Fruit fly (Drosophila melanogaster) whole organism, wandering third instar larva: ENCODE measurements around the gene IntS12.

Source experiments
- Abd-B ChIP-seq: fragments of >200 bp; optimal IDR thresholded peaks from 2 replicates; lab custom pipeline; 2017; ENCODE audit warnings: missing biosample characterization, missing genetic modification characterization
- CG32264 ChIP-seq: fragments of 200-800 bp; sonication (Bioruptor generic); optimal IDR thresholded peaks from 2 replicates; lab custom pipeline; 2016; ENCODE audit warnings: missing biosample characterization, missing genetic modification characterization
- CG9705 ChIP-seq: fragments of 200-800 bp; sonication (Bioruptor generic); optimal IDR thresholded peaks from 2 replicates; lab custom pipeline; 2018; ENCODE audit warnings: missing biosample characterization, mild to moderate bottlenecking, missing genetic modification characterization
- CrebA ChIP-seq: fragments of 200-800 bp; sonication (Bioruptor generic); optimal IDR thresholded peaks from 2 replicates; lab custom pipeline; 2016; ENCODE audit warnings: missing biosample characterization, mild to moderate bottlenecking, missing genetic modification characterization, borderline replicate concordance
- Dfd ChIP-seq: fragments of >200 bp; optimal IDR thresholded peaks from 2 replicates; lab custom pipeline; 2017; ENCODE audit warnings: missing biosample characterization, missing genetic modification characterization
- Dif ChIP-seq: fragments of 200-275, 200-300 bp; sonication (Bioruptor generic); optimal IDR thresholded peaks from 2 replicates; lab custom pipeline; 2018; ENCODE audit warnings: missing biosample characterization, missing genetic modification characterization; ENCODE audit not compliant: partially characterized antibody
- GATAd ChIP-seq: sonication (Bioruptor generic); optimal IDR thresholded peaks from 2 replicates; lab custom pipeline; 2016; ENCODE audit warnings: missing biosample characterization, missing genetic modification characterization
- HLH106 ChIP-seq: fragments of 200-800 bp; optimal IDR thresholded peaks from 3 replicates; lab custom pipeline; 2019; ENCODE audit warnings: missing biosample characterization, mild to moderate bottlenecking, missing genetic modification characterization, moderate library complexity
- Hnf4 ChIP-seq: fragments of 200-800 bp; sonication (Bioruptor generic); optimal IDR thresholded peaks from 2 replicates; lab custom pipeline; 2016; ENCODE audit warnings: missing biosample characterization, mild to moderate bottlenecking, missing genetic modification characterization
- Hr78 ChIP-seq: fragments of >200 bp; optimal IDR thresholded peaks from 2 replicates; lab custom pipeline; 2017; ENCODE audit warnings: missing biosample characterization, missing genetic modification characterization
- Hr83 ChIP-seq: fragments of 200-300 bp; sonication (Bioruptor generic); optimal IDR thresholded peaks from 2 replicates; lab custom pipeline; 2016; ENCODE audit warnings: missing biosample characterization, mild to moderate bottlenecking, missing genetic modification characterization, moderate library complexity; ENCODE audit not compliant: poor library complexity, severe bottlenecking
- Jra ChIP-seq: sonication (Bioruptor generic); optimal IDR thresholded peaks from 2 replicates; lab custom pipeline; 2016; ENCODE audit warnings: missing biosample characterization, missing genetic modification characterization
- Mio ChIP-seq: sonication (Bioruptor generic); optimal IDR thresholded peaks from 2 replicates; lab custom pipeline; 2016; ENCODE audit warnings: missing biosample characterization, missing genetic modification characterization
- Myc ChIP-seq: fragments of >200 bp; optimal IDR thresholded peaks from 2 replicates; lab custom pipeline; 2017
- N ChIP-seq: fragments of >200 bp; optimal IDR thresholded peaks from 2 replicates; lab custom pipeline; 2018; ENCODE audit warnings: missing biosample characterization, missing external identifiers, missing genetic modification characterization
- OdsH ChIP-seq: fragments of 200-800 bp; sonication (Bioruptor generic); optimal IDR thresholded peaks from 2 replicates; lab custom pipeline; 2016; ENCODE audit warnings: missing biosample characterization, mild to moderate bottlenecking, missing genetic modification characterization
- Rel ChIP-seq, 2 experiments: fragments of 200-800 bp; sonication (Bioruptor generic) in 1 of 2; optimal IDR thresholded peaks; 2 replicates in 1 of 2; 3 replicates in 1 of 2; lab custom pipeline; 2016 to 2019; ENCODE audit warnings: mild to moderate bottlenecking in 2 of 2, missing biosample characterization in 2 of 2, missing genetic modification characterization in 2 of 2, moderate library complexity in 1 of 2
- Sp1 ChIP-seq: fragments of 200-800 bp; sonication (Bioruptor generic); optimal IDR thresholded peaks from 3 replicates; lab custom pipeline; 2019; ENCODE audit warnings: missing biosample characterization, mild to moderate bottlenecking, missing genetic modification characterization, moderate library complexity
- Vsx2 ChIP-seq: fragments of 200-300, 225-300 bp; sonication (Bioruptor generic); optimal IDR thresholded peaks from 2 replicates; lab custom pipeline; 2018; ENCODE audit warnings: missing biosample characterization, missing genetic modification characterization; ENCODE audit not compliant: partially characterized antibody
- br ChIP-seq: fragments of 200-800 bp; sonication (Bioruptor generic); optimal IDR thresholded peaks from 2 replicates; lab custom pipeline; 2016; ENCODE audit warnings: missing biosample characterization, missing genetic modification characterization
- brk ChIP-seq: fragments of 200-800 bp; sonication (Bioruptor generic); optimal IDR thresholded peaks from 2 replicates; lab custom pipeline; 2016; ENCODE audit warnings: missing biosample characterization, mild to moderate bottlenecking, missing genetic modification characterization
- dl ChIP-seq, 2 experiments: fragments of 175-275, 200-275 bp in 1 of 2; fragments of 200-275 bp in 1 of 2; sonication (Bioruptor generic); optimal IDR thresholded peaks; lab custom pipeline; 2018; ENCODE audit warnings: mild to moderate bottlenecking in 2 of 2, missing biosample characterization in 2 of 2, missing genetic modification characterization in 2 of 2, moderate library complexity in 2 of 2; ENCODE audit not compliant: partially characterized antibody in 2 of 2, insufficient read depth in 1 of 2
- dmrt93B ChIP-seq: fragments of 200-800 bp; sonication (Bioruptor generic); optimal IDR thresholded peaks from 2 replicates; lab custom pipeline; 2018; ENCODE audit warnings: missing biosample characterization, mild to moderate bottlenecking, missing genetic modification characterization
- dsf ChIP-seq: sonication (Bioruptor generic); optimal IDR thresholded peaks from 2 replicates; lab custom pipeline; 2016; ENCODE audit warnings: missing biosample characterization, missing genetic modification characterization, borderline replicate concordance
- ey ChIP-seq: fragments of 200-800 bp; sonication (Bioruptor generic); optimal IDR thresholded peaks from 2 replicates; lab custom pipeline; 2016; ENCODE audit warnings: missing biosample characterization, missing genetic modification characterization
- foxo ChIP-seq, 2 experiments: fragments of 200-800 bp; sonication (Bioruptor generic); optimal IDR thresholded peaks; 2 replicates in 1 of 2; 3 replicates in 1 of 2; lab custom pipeline; 2016 to 2017; ENCODE audit warnings: missing biosample characterization in 2 of 2, missing genetic modification characterization in 2 of 2
- fru ChIP-seq: fragments of 200-800 bp; sonication (Bioruptor generic); optimal IDR thresholded peaks from 3 replicates; lab custom pipeline; 2016; ENCODE audit warnings: missing biosample characterization, mild to moderate bottlenecking, missing genetic modification characterization
- h ChIP-seq: fragments of 200-800 bp; sonication (Bioruptor generic); optimal IDR thresholded peaks from 3 replicates; lab custom pipeline; 2016; ENCODE audit warnings: missing biosample characterization, mild to moderate bottlenecking, missing genetic modification characterization
- jim ChIP-seq: fragments of 175-275, 200-325 bp; sonication (Bioruptor generic); optimal IDR thresholded peaks from 2 replicates; lab custom pipeline; 2016; ENCODE audit warnings: missing biosample characterization, mild to moderate bottlenecking, missing genetic modification characterization
- lola ChIP-seq: fragments of >200 bp; optimal IDR thresholded peaks from 2 replicates; lab custom pipeline; 2017; ENCODE audit warnings: missing biosample characterization, missing genetic modification characterization
- pan ChIP-seq: fragments of >200 bp; optimal IDR thresholded peaks from 2 replicates; lab custom pipeline; 2017
- psq ChIP-seq: fragments of 200-800 bp; sonication (Bioruptor generic); optimal IDR thresholded peaks from 3 replicates; lab custom pipeline; 2017; ENCODE audit warnings: missing biosample characterization, mild to moderate bottlenecking, missing genetic modification characterization, moderate library complexity
- rgr ChIP-seq: fragments of 200-800 bp; sonication (Bioruptor generic); optimal IDR thresholded peaks from 3 replicates; lab custom pipeline; 2016; ENCODE audit warnings: missing biosample characterization, mild to moderate bottlenecking, missing genetic modification characterization
- sage ChIP-seq: fragments of 200-800 bp; sonication (Bioruptor generic); optimal IDR thresholded peaks from 2 replicates; lab custom pipeline; 2016; ENCODE audit warnings: missing biosample characterization, mild to moderate bottlenecking, missing genetic modification characterization
- sv ChIP-seq: fragments of 200-800 bp; sonication (Bioruptor generic); optimal IDR thresholded peaks from 3 replicates; lab custom pipeline; 2016; ENCODE audit warnings: missing biosample characterization, missing genetic modification characterization
- tai ChIP-seq: sonication (Bioruptor generic); optimal IDR thresholded peaks from 2 replicates; lab custom pipeline; 2016; ENCODE audit warnings: missing biosample characterization, missing genetic modification characterization
- usp ChIP-seq: fragments of >200 bp; optimal IDR thresholded peaks from 2 replicates; lab custom pipeline; 2017; ENCODE audit warnings: missing biosample characterization, missing genetic modification characterization
- woc ChIP-seq: sonication (Bioruptor generic); optimal IDR thresholded peaks from 2 replicates; lab custom pipeline; 2016; ENCODE audit warnings: missing biosample characterization, mild to moderate bottlenecking, missing genetic modification characterization

Gene IntS12

dm6 chr3R:26862213-26862612 is 963 bp upstream of the IntS12 start:
- no peak for TF ChIP-seq Dfd (GFP tag; lab: Kevin White, UChicago)
- no peak for TF ChIP-seq usp (GFP tag; lab: Kevin White, UChicago)
- TF ChIP-seq HLH106 (tag; lab: Kevin White, UChicago), result no peak
- TF ChIP-seq Rel (GFP tag; optimal IDR thresholded peaks at IDR 0.05; lab: Kevin White, UChicago), result no peak
- TF ChIP-seq Rel (tag; optimal IDR thresholded peaks at IDR 0.05; lab: Kevin White, UChicago), result peak; percentile 3
- TF ChIP-seq rgr (GFP tag; lab: Kevin White, UChicago), result no peak
- no peak for TF ChIP-seq lola (GFP tag; lab: Kevin White, UChicago)
- no peak for TF ChIP-seq sage (GFP tag; lab: Kevin White, UChicago)
- no peak for TF ChIP-seq Hr78 (GFP tag; lab: Kevin White, UChicago)
- peak; percentile 27 for TF ChIP-seq Dif (GFP tag; lab: Kevin White, UChicago)
- peak; percentile 11 for TF ChIP-seq Sp1 (GFP tag; lab: Kevin White, UChicago)
- TF ChIP-seq dmrt93B (GFP tag; lab: Kevin White, UChicago), result no peak
- no peak for TF ChIP-seq ey
- no peak for TF ChIP-seq dsf (GFP tag; lab: Kevin White, UChicago)
- TF ChIP-seq h (GFP tag; lab: Kevin White, UChicago), result peak; percentile 40
- TF ChIP-seq OdsH, result no peak
- TF ChIP-seq CG32264 (GFP tag; lab: Kevin White, UChicago), result no peak
- no peak for TF ChIP-seq CrebA
- no peak for TF ChIP-seq GATAd

DNA sequence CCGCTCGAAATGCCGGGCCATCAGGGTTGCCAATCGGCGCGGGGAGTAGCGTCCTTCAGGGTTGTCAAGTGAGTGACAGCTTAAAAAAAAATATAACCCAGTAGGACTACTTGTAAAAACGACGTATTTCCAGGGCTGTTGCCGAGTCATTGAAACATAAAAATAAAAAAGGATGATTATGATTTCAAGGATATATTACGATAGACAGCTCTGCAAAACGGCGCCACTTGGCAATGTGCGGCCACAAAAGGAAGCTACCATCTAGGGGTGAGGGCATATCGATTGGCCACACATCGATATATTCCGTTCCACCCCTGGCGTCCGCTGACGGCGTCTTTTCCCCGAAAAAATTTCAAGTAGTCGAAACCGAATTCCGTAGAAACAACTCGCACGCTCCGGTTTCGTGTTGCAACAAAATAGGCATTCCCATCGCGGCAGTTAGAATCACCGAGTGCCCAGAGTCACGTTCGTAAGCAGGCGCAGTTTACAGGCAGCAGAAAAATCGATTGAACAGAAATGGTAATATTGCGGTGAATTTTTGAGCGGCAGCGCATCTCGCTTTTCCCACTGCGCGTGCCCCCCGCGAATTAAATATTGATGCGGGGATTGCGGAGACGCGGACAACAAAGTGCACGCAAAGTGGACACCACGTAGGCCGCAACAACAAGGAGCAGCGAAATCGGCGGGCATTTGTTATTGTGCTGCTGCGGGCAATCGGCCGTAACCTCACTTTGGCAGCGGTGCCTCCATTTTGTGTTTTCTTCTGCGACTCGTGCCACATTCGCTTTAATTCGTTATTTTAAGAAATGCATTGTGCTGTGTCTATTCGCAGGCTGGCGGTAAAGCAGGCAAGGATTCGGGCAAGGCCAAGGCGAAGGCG is 3.6 kb downstream of the IntS12 start, which contains the start of the genes ball and His2Av:
Gene ball, minus strand, starts transcription at position 231 of the 880 bp plus-strand sequence.
Gene His2Av, plus strand, starts transcription at position 353 of the 880 bp plus-strand sequence.
- TF ChIP-seq woc (GFP tag; lab: Kevin White, UChicago) (peak; percentile 47), Hr78 (GFP tag; lab: Kevin White, UChicago) (no peak), rgr (GFP tag; lab: Kevin White, UChicago) (peak; percentile 85), sage (GFP tag; lab: Kevin White, UChicago) (no peak), usp (GFP tag; lab: Kevin White, UChicago) (no peak), pan (no peak), Rel (GFP tag; optimal IDR thresholded peaks at IDR 0.05; lab: Kevin White, UChicago) (no peak), Rel (tag; optimal IDR thresholded peaks at IDR 0.05; lab: Kevin White, UChicago) (peak; percentile 90), br (GFP tag; lab: Kevin White, UChicago) (peak; percentile 86), h (GFP tag; lab: Kevin White, UChicago) (peak; percentile 82), OdsH (peak; percentile 75), Abd-B (no peak), Dif (GFP tag; lab: Kevin White, UChicago) (no peak), HLH106 (tag; lab: Kevin White, UChicago) (peak; percentile 72), tai (GFP tag; lab: Kevin White, UChicago) (no peak), Hr83 (peak; percentile 51), Vsx2 (no peak), Mio (peak; percentile 41), Myc (lab: Kevin White, UChicago) (peak; percentile 77), lola (GFP tag; lab: Kevin White, UChicago) (peak; percentile 10), Dfd (GFP tag; lab: Kevin White, UChicago) (no peak), GATAd (peak; percentile 21), Hnf4 (GFP tag; lab: Kevin White, UChicago) (peak; percentile 86), dmrt93B (GFP tag; lab: Kevin White, UChicago) (peak; percentile 10), dsf (GFP tag; lab: Kevin White, UChicago) (peak; percentile 33), N (GFP tag; lab: Kevin White, UChicago) (no peak), brk (GFP tag; lab: Kevin White, UChicago) (no peak), CrebA (no peak), sv (GFP tag; lab: Kevin White, UChicago) (peak; percentile 86), CG9705 (GFP tag; lab: Kevin White, UChicago) (peak; percentile 41), CG32264 (GFP tag; lab: Kevin White, UChicago) (peak; percentile 44), Jra (GFP tag; lab: Kevin White, UChicago) (peak; percentile 87), psq (peak; percentile 66), Sp1 (GFP tag; lab: Kevin White, UChicago) (peak; percentile 64), ey (peak; percentile 84), jim (no peak), fru (peak; percentile 86), dl (GFP tag; optimal IDR thresholded peaks at IDR 0.05; lab: Kevin White, UChicago; ENCODE audit: insufficient read depth in 1 of 2, partially characterized antibody in 2 of 2) (no peak), foxo (GFP tag; optimal IDR thresholded peaks at IDR 0.05; lab: Kevin White, UChicago) (peak; percentile 23 to 89)
